Fruit fly (Drosophila melanogaster) whole organism, prepupa: ENCODE measurements around the gene EMC2B.

Experiments used
- Blimp-1 ChIP-seq: fragments of 200-800 bp; sonication (Bioruptor generic); optimal IDR thresholded peaks from 3 replicates; lab custom pipeline; 2017; ENCODE audit warnings: missing biosample characterization, missing genetic modification characterization, mild to moderate bottlenecking, moderate library complexity, missing genetic modification reagents
- CG10631 ChIP-seq: fragments of 200-800 bp; sonication (Bioruptor generic); optimal IDR thresholded peaks from 2 replicates; lab custom pipeline; 2016; ENCODE audit warnings: missing biosample characterization, missing genetic modification characterization
- CG10669 ChIP-seq: fragments of 200-800 bp; sonication (Bioruptor generic); optimal IDR thresholded peaks from 3 replicates; lab custom pipeline; 2018; ENCODE audit warnings: missing biosample characterization, mild to moderate bottlenecking, missing genetic modification characterization, moderate library complexity
- CG11294 ChIP-seq: fragments of 200-800 bp; sonication (Bioruptor generic); IDR thresholded peaks from 2 replicates; pipeline ENCODE4 v1.3.6; 2022; ENCODE audit warnings: missing biosample characterization, missing genetic modification characterization
- CG11762 ChIP-seq: fragments of 200-800 bp; sonication (Bioruptor generic); optimal IDR thresholded peaks from 3 replicates; lab custom pipeline; 2016; ENCODE audit warnings: missing biosample characterization, missing genetic modification characterization; ENCODE audit not compliant: insufficient read depth
- CG11902 ChIP-seq: fragments of 200-800 bp; sonication (Bioruptor generic); optimal IDR thresholded peaks from 3 replicates; lab custom pipeline; 2016; ENCODE audit warnings: missing biosample characterization, missing genetic modification characterization
- CG15336 ChIP-seq: fragments of 200-800 bp; sonication (Bioruptor generic); IDR thresholded peaks from 2 replicates; pipeline ENCODE4 v1.3.6; 2022; ENCODE audit warnings: missing biosample characterization, missing genetic modification characterization
- CG1621 ChIP-seq: fragments of 200-800 bp; sonication (Bioruptor generic); optimal IDR thresholded peaks from 3 replicates; lab custom pipeline; 2018; ENCODE audit warnings: missing biosample characterization, mild to moderate bottlenecking, missing genetic modification characterization
- CG3032 ChIP-seq: fragments of 200-800 bp; optimal IDR thresholded peaks from 2 replicates; lab custom pipeline; 2019; ENCODE audit warnings: missing biosample characterization, mild to moderate bottlenecking, missing genetic modification characterization, moderate library complexity
- CG31627 ChIP-seq: fragments of 200-800 bp; sonication (Bioruptor generic); optimal IDR thresholded peaks from 3 replicates; lab custom pipeline; 2016; ENCODE audit warnings: missing biosample characterization, missing genetic modification characterization
- CG32006 ChIP-seq: fragments of 200-800 bp; sonication (Bioruptor generic); optimal IDR thresholded peaks from 3 replicates; lab custom pipeline; 2017; ENCODE audit warnings: missing biosample characterization, mild to moderate bottlenecking, missing genetic modification characterization
- CG34406 ChIP-seq: fragments of 200-800 bp; sonication (Bioruptor generic); optimal IDR thresholded peaks from 3 replicates; lab custom pipeline; 2016; ENCODE audit warnings: missing biosample characterization, missing genetic modification characterization
- CG3919 ChIP-seq: fragments of 200-800 bp; sonication (Bioruptor generic); optimal IDR thresholded peaks from 3 replicates; lab custom pipeline; 2016; ENCODE audit warnings: missing biosample characterization, missing genetic modification characterization
- CG4318 ChIP-seq: fragments of 200-800 bp; sonication (Bioruptor generic); optimal IDR thresholded peaks from 3 replicates; lab custom pipeline; 2017; ENCODE audit warnings: missing biosample characterization, mild to moderate bottlenecking, missing genetic modification characterization
- CG6163 ChIP-seq: fragments of 200-800 bp; sonication (Bioruptor generic); IDR thresholded peaks from 3 replicates; pipeline ENCODE4 v1.3.6; 2022; ENCODE audit warnings: missing biosample characterization, missing genetic modification characterization
- CG6792 ChIP-seq: fragments of 200-800 bp; sonication (Bioruptor generic); optimal IDR thresholded peaks from 3 replicates; lab custom pipeline; 2016; ENCODE audit warnings: missing biosample characterization, missing genetic modification characterization
- CG6808 ChIP-seq: fragments of 200-800 bp; sonication (Bioruptor generic); optimal IDR thresholded peaks from 3 replicates; lab custom pipeline; 2017; ENCODE audit warnings: missing biosample characterization, missing genetic modification characterization, mild to moderate bottlenecking, moderate library complexity, missing genetic modification reagents
- CG6854 ChIP-seq: fragments of 200-800 bp; sonication (Bioruptor generic); optimal IDR thresholded peaks from 2 replicates; lab custom pipeline; 2017; ENCODE audit warnings: missing biosample characterization, mild to moderate bottlenecking, missing genetic modification characterization
- CG8119 ChIP-seq: fragments of 200-800 bp; sonication (Bioruptor generic); IDR thresholded peaks from 3 replicates; pipeline ENCODE4 v1.3.6; 2022; ENCODE audit warnings: missing biosample characterization, missing genetic modification characterization
- CG8319 ChIP-seq: fragments of 200-800 bp; sonication (Bioruptor generic); optimal IDR thresholded peaks from 3 replicates; lab custom pipeline; 2016; ENCODE audit warnings: missing biosample characterization, missing genetic modification characterization
- CG8632 ChIP-seq: fragments of 200-800 bp; sonication (Bioruptor generic); optimal IDR thresholded peaks from 3 replicates; lab custom pipeline; 2016; ENCODE audit warnings: missing biosample characterization, missing genetic modification characterization
- CG9139 ChIP-seq: fragments of 200-800 bp; sonication (Bioruptor generic); optimal IDR thresholded peaks from 3 replicates; lab custom pipeline; 2017; ENCODE audit warnings: missing biosample characterization, mild to moderate bottlenecking, missing genetic modification characterization
- Eip75B ChIP-seq: fragments of 200-800 bp; sonication (Bioruptor generic); optimal IDR thresholded peaks from 3 replicates; lab custom pipeline; 2016; ENCODE audit warnings: missing biosample characterization, missing genetic modification characterization
- Eip93F ChIP-seq: fragments of 200-800 bp; sonication (Bioruptor generic); optimal IDR thresholded peaks from 2 replicates; lab custom pipeline; 2016; ENCODE audit warnings: missing biosample characterization, mild to moderate bottlenecking, missing genetic modification characterization
- Ets21C ChIP-seq: fragments of 200-800 bp; sonication (Bioruptor generic); optimal IDR thresholded peaks from 3 replicates; lab custom pipeline; 2016; ENCODE audit warnings: missing biosample characterization, missing genetic modification characterization
- Ets96B ChIP-seq: fragments of 200-800 bp; optimal IDR thresholded peaks from 2 replicates; lab custom pipeline; 2019; ENCODE audit warnings: missing biosample characterization, mild to moderate bottlenecking, missing genetic modification characterization, moderate library complexity
- Gug ChIP-seq: fragments of 200-800 bp; sonication (Bioruptor generic); IDR thresholded peaks from 2 replicates; pipeline ENCODE4 v1.3.6; 2022; ENCODE audit warnings: missing biosample characterization, missing genetic modification characterization
- Hr38 ChIP-seq: sonication (Bioruptor generic); optimal IDR thresholded peaks from 2 replicates; lab custom pipeline; 2016; ENCODE audit warnings: missing biosample characterization, missing genetic modification characterization
- Hr39 ChIP-seq: fragments of 200-800 bp; sonication (Bioruptor generic); optimal IDR thresholded peaks from 2 replicates; lab custom pipeline; 2016; ENCODE audit warnings: missing biosample characterization, missing genetic modification characterization
- Hr4 ChIP-seq: fragments of 200-800 bp; sonication (Bioruptor generic); optimal IDR thresholded peaks from 3 replicates; lab custom pipeline; 2016; ENCODE audit warnings: missing biosample characterization, missing genetic modification characterization
- Met ChIP-seq: fragments of 200-800 bp; sonication (Bioruptor generic); optimal IDR thresholded peaks from 3 replicates; lab custom pipeline; 2016; ENCODE audit warnings: missing biosample characterization, missing genetic modification characterization
- OdsH ChIP-seq: fragments of 200-800 bp; sonication (Bioruptor generic); optimal IDR thresholded peaks from 3 replicates; lab custom pipeline; 2016; ENCODE audit warnings: missing biosample characterization, missing genetic modification characterization
- Smox ChIP-seq: fragments of 200-800 bp; sonication (Bioruptor generic); optimal IDR thresholded peaks from 3 replicates; lab custom pipeline; 2016; ENCODE audit warnings: missing biosample characterization, missing genetic modification characterization
- Sox102F ChIP-seq: fragments of 200-800 bp; sonication (Bioruptor generic); optimal IDR thresholded peaks from 2 replicates; lab custom pipeline; 2016; ENCODE audit warnings: missing biosample characterization, mild to moderate bottlenecking, missing genetic modification characterization
- Sox14 ChIP-seq: fragments of 200-800 bp; sonication (Bioruptor generic); optimal IDR thresholded peaks from 3 replicates; lab custom pipeline; 2016; ENCODE audit warnings: missing biosample characterization, missing genetic modification characterization
- Sox15 ChIP-seq: fragments of 200-800 bp; sonication (Bioruptor generic); optimal IDR thresholded peaks from 3 replicates; lab custom pipeline; 2016; ENCODE audit warnings: missing biosample characterization, missing genetic modification characterization
- achi ChIP-seq: fragments of 200-800 bp; sonication (Bioruptor generic); optimal IDR thresholded peaks from 3 replicates; lab custom pipeline; 2016; ENCODE audit warnings: missing biosample characterization, missing genetic modification characterization
- acj6 ChIP-seq: fragments of 200-800 bp; sonication (Bioruptor generic); optimal IDR thresholded peaks from 3 replicates; lab custom pipeline; 2016; ENCODE audit warnings: missing biosample characterization, missing genetic modification characterization
- cyc ChIP-seq: fragments of 200-800 bp; sonication (Bioruptor generic); optimal IDR thresholded peaks from 3 replicates; lab custom pipeline; 2016; ENCODE audit warnings: missing biosample characterization, missing genetic modification characterization
- dac ChIP-seq: fragments of 200-800 bp; sonication (Bioruptor generic); optimal IDR thresholded peaks from 2 replicates; lab custom pipeline; 2017; ENCODE audit warnings: missing biosample characterization, mild to moderate bottlenecking, missing genetic modification characterization
- dsx ChIP-seq: fragments of 200-800 bp; optimal IDR thresholded peaks from 3 replicates; lab custom pipeline; 2019; ENCODE audit warnings: missing biosample characterization, mild to moderate bottlenecking, missing genetic modification characterization, moderate library complexity; ENCODE audit not compliant: poor library complexity, severe bottlenecking
- eg ChIP-seq: fragments of 200-800 bp; sonication (Bioruptor generic); IDR thresholded peaks from 3 replicates; pipeline ENCODE4 v1.3.6; 2022; ENCODE audit warnings: missing biosample characterization, missing genetic modification characterization
- esn ChIP-seq: fragments of 200-800 bp; sonication (Bioruptor generic); optimal IDR thresholded peaks from 2 replicates; lab custom pipeline; 2016; ENCODE audit warnings: missing biosample characterization, mild to moderate bottlenecking, missing genetic modification characterization, moderate library complexity
- fd85E ChIP-seq: fragments of 200-800 bp; sonication (Bioruptor generic); optimal IDR thresholded peaks from 3 replicates; lab custom pipeline; 2016; ENCODE audit warnings: missing biosample characterization, missing genetic modification characterization
- fkh ChIP-seq: fragments of 200-800 bp; sonication (Bioruptor generic); optimal IDR thresholded peaks from 3 replicates; lab custom pipeline; 2017; ENCODE audit warnings: missing biosample characterization, mild to moderate bottlenecking, missing genetic modification characterization, moderate library complexity
- lz ChIP-seq: fragments of 200-800 bp; sonication (Bioruptor generic); optimal IDR thresholded peaks from 3 replicates; lab custom pipeline; 2016; ENCODE audit warnings: missing biosample characterization, missing genetic modification characterization
- net ChIP-seq: fragments of 200-800 bp; sonication (Bioruptor generic); optimal IDR thresholded peaks from 3 replicates; lab custom pipeline; 2016; ENCODE audit warnings: missing biosample characterization, missing genetic modification characterization
- pdm3 ChIP-seq: fragments of 200-800 bp; sonication (Bioruptor generic); optimal IDR thresholded peaks from 3 replicates; lab custom pipeline; 2016; ENCODE audit warnings: missing biosample characterization, missing genetic modification characterization
- salr ChIP-seq, 2 experiments: fragments of 200-800 bp; sonication (Bioruptor generic); optimal IDR thresholded peaks; 3 replicates each; lab custom pipeline; 2016 to 2018; ENCODE audit warnings: missing biosample characterization in 2 of 2, missing genetic modification characterization in 2 of 2, mild to moderate bottlenecking in 1 of 2
- spab ChIP-seq: fragments of 200-800 bp; sonication (Bioruptor generic); optimal IDR thresholded peaks from 2 replicates; lab custom pipeline; 2017; ENCODE audit warnings: missing biosample characterization, mild to moderate bottlenecking, missing genetic modification characterization, missing genetic modification reagents
- ss ChIP-seq, 2 experiments: fragments of 200-800 bp; sonication (Bioruptor generic); optimal IDR thresholded peaks; 2 replicates in 1 of 2; 3 replicates in 1 of 2; lab custom pipeline; 2017 to 2018; ENCODE audit warnings: mild to moderate bottlenecking in 2 of 2, missing biosample characterization in 2 of 2, missing genetic modification characterization in 2 of 2, moderate library complexity in 1 of 2
- svp ChIP-seq: fragments of 200-800 bp; sonication (Bioruptor generic); peaks from one replicate; lab custom pipeline; 2016; ENCODE audit warnings: missing biosample characterization, missing genetic modification characterization
- topi ChIP-seq: fragments of 200-800 bp; sonication (Bioruptor generic); optimal IDR thresholded peaks from 3 replicates; lab custom pipeline; 2016; ENCODE audit warnings: missing biosample characterization, missing genetic modification characterization

Gene EMC2B

dm6 chr3R:16985547-16985946, 6.1 kb downstream of the EMC2B start:
- TF ChIP-seq CG10669 (GFP tag; lab: Kevin White, UChicago) (no peak), Ets21C (GFP tag; lab: Kevin White, UChicago) (peak; percentile 56), CG6163 (GFP tag; lab: Robert Waterston, UW) (no peak), CG11902 (peak; percentile 30), lz (GFP tag; lab: Kevin White, UChicago) (peak; percentile 77), CG34406 (GFP tag; lab: Kevin White, UChicago) (peak; percentile 19), CG8319 (peak; percentile 5), fd85E (no peak), CG3032 (tag; lab: Kevin White, UChicago) (no peak), CG4318 (no peak), Hr4 (GFP tag; lab: Kevin White, UChicago) (peak; percentile 1), CG11294 (no peak), topi (GFP tag; lab: Kevin White, UChicago) (peak; percentile 73), Hr38 (GFP tag; lab: Kevin White, UChicago) (no peak), net (GFP tag; lab: Kevin White, UChicago) (no peak), CG6854 (GFP tag; lab: Kevin White, UChicago) (no peak), CG15336 (0 out of 2 replicates have a peak, but pooled peaks have one; percentile 16), CG3919 (peak; percentile 12), fkh (no peak), Sox102F (GFP tag; lab: Kevin White, UChicago) (peak; percentile 67), CG1621 (no peak), Hr39 (GFP tag; lab: Kevin White, UChicago) (peak; percentile 82), CG11762 (GFP tag; lab: Kevin White, UChicago) (no peak), dac (GFP tag; lab: Kevin White, UChicago) (no peak), Eip75B (GFP tag; lab: Kevin White, UChicago) (peak; percentile 10), CG10631 (GFP tag; lab: Kevin White, UChicago) (peak; percentile 5), CG6808 (no peak), Met (peak; percentile 43), achi (peak; percentile 13), Blimp-1 (GFP tag; lab: Kevin White, UChicago) (peak; percentile 20), spab (GFP tag; lab: Kevin White, UChicago) (no peak), CG6792 (GFP tag; lab: Kevin White, UChicago) (peak; percentile 41), eg (GFP tag; lab: Robert Waterston, UW) (no peak), Gug (GFP tag; lab: Robert Waterston, UW) (no peak), Sox15 (GFP tag; lab: Kevin White, UChicago) (peak; percentile 32), CG31627 (peak; percentile 81), salr (GFP tag; optimal IDR thresholded peaks at IDR 0.05; lab: Kevin White, UChicago) (no peak), Sox14 (GFP tag; lab: Kevin White, UChicago) (peak; percentile 52), pdm3 (GFP tag; lab: Kevin White, UChicago) (peak; percentile 8), OdsH (GFP tag; lab: Kevin White, UChicago) (peak; percentile 32), svp (GFP tag; lab: Kevin White, UChicago) (peak; percentile 86), Smox (peak; percentile 70), ss (GFP tag; optimal IDR thresholded peaks at IDR 0.05; lab: Kevin White, UChicago) (no peak), dsx (GFP tag; lab: Kevin White, UChicago) (no peak), acj6 (GFP tag; lab: Kevin White, UChicago) (peak; percentile 50), Eip93F (GFP tag; lab: Kevin White, UChicago) (no peak), CG32006 (no peak), cyc (GFP tag; lab: Kevin White, UChicago) (peak; percentile 77), esn (peak; percentile 75), CG8632 (GFP tag; lab: Kevin White, UChicago) (peak; percentile 17), CG9139 (GFP tag; lab: Kevin White, UChicago) (no peak), Ets96B (no peak), CG8119 (GFP tag; lab: Robert Waterston, UW) (no peak)
